Worm (Caenorhabditis elegans): Measurements from ENCODE around the gene nep-16.

nep-16 gene

ce11 chrIV:7663006-7663405, 21.3 kb upstream of the nep-16 start:
- TF ChIP-seq Y55F3AM.14 (GFP tag; optimal IDR thresholded peaks at IDR 0.05) (peak; percentile 4), nhr-129 (tag; optimal IDR thresholded peaks at IDR 0.05) (peak; percentile 26), snpc-4 (tag; optimal IDR thresholded peaks at IDR 0.05) (peak; percentile 6), nhr-11 (tag; optimal IDR thresholded peaks at IDR 0.05) (no peak), ceh-82 (tag; optimal IDR thresholded peaks at IDR 0.05) (no peak), mab-5 (tag; optimal IDR thresholded peaks at IDR 0.05) (peak; percentile 43)

DNA sequence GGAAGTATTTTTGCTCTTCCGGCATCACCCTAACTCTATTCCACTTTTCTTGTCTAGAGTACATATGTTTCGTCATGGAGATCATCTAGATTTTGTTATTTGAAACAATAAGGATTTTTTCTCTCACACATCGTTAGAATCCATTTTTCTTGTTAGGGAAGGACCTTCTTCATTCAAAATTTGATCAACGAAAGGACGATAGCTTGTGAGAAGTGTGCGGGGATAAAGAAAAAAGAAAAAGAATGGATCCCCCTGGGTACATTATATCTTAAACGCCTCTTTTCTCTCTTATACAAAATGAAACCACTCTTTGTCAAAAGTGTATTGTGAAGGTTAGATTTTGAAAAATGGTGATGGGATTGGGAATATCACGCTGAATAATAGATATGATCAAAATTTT, 19.9 kb upstream of the nep-16 start:
- TF ChIP-seq ceh-82 (tag; optimal IDR thresholded peaks at IDR 0.05) (no peak), elt-1 (tag; optimal IDR thresholded peaks at IDR 0.05) (no peak), sma-9 (GFP tag; optimal IDR thresholded peaks at IDR 0.05) (no peak), sma-9 (tag; optimal IDR thresholded peaks at IDR 0.05) (no peak), fos-1 (tag; optimal IDR thresholded peaks at IDR 0.05) (no peak), crh-2 (tag; optimal IDR thresholded peaks at IDR 0.05) (no peak), blmp-1 (tag; optimal IDR thresholded peaks at IDR 0.05; ENCODE audit: insufficient read depth) (no peak), aly-2 (tag; optimal IDR thresholded peaks at IDR 0.05) (no peak), peb-1 (tag; optimal IDR thresholded peaks at IDR 0.05) (no peak), mdl-1 (tag; optimal IDR thresholded peaks at IDR 0.05) (no peak), unc-39 (tag; optimal IDR thresholded peaks at IDR 0.05) (no peak), mab-5 (tag; optimal IDR thresholded peaks at IDR 0.05) (peak; percentile 69), lsy-2 (tag; optimal IDR thresholded peaks at IDR 0.05) (peak in 1 of 2 experiments; percentile 6), dmd-4 (tag; optimal IDR thresholded peaks at IDR 0.05) (no peak), nhr-129 (tag; optimal IDR thresholded peaks at IDR 0.05) (no peak), lin-13 (GFP tag; optimal IDR thresholded peaks at IDR 0.05) (no peak), nhr-23 (tag; optimal IDR thresholded peaks at IDR 0.05) (no peak), unc-62 (GFP tag; optimal IDR thresholded peaks at IDR 0.05) (no peak)

- TF ChIP-seq lsy-2 (tag; optimal IDR thresholded peaks at IDR 0.05) (no peak), C34F6.9 (tag; optimal IDR thresholded peaks at IDR 0.05) (peak; percentile 9), lin-13 (GFP tag; optimal IDR thresholded peaks at IDR 0.05) (no peak), nhr-21 (tag; optimal IDR thresholded peaks at IDR 0.05) (no peak), mdl-1 (tag; optimal IDR thresholded peaks at IDR 0.05) (no peak), F13H6.1 (tag; optimal IDR thresholded peaks at IDR 0.05) (peak; percentile 19), nhr-129 (tag; optimal IDR thresholded peaks at IDR 0.05) (peak; percentile 18), unc-39 (tag; optimal IDR thresholded peaks at IDR 0.05) (no peak), sem-4 (tag; optimal IDR thresholded peaks at IDR 0.05) (peak; percentile 78), egl-27 (tag; optimal IDR thresholded peaks at IDR 0.05) (no peak), sma-9 (GFP tag; optimal IDR thresholded peaks at IDR 0.05) (peak; percentile 57), sma-9 (tag; optimal IDR thresholded peaks at IDR 0.05) (no peak), nhr-6 (tag; optimal IDR thresholded peaks at IDR 0.05) (no peak), alr-1 (tag; optimal IDR thresholded peaks at IDR 0.05) (no peak)
These were observed 17.8 kb upstream of the nep-16 start for ce11 chrIV:7659481-7659880.

DNA sequence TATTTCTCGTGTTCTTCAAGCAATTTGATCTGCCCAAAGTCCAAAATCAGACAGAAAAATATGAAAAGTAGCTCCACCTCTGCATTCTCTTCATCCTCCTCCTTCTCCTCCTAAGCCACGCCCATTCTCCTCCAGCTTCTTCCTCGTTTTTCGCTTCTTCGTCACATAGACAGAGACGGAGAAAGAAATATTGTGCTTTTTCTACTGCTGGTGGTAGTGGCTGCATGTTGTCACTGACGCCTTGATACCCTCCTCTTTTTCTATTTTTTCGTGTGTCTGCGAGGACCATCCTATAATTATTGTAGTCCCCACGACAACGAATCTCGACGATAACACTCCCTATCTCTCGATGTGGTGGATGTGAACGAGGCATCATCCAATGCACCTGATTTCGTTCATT, 16.9 kb upstream of the nep-16 start, which contains the start of gene C08G9.1:
Gene C08G9.1, plus strand, starts transcription at position 175 of the 400 bp plus-strand sequence.
- TF ChIP-seq zag-1 (tag; optimal IDR thresholded peaks at IDR 0.05) (no peak), ztf-11 (tag; optimal IDR thresholded peaks at IDR 0.05) (no peak), nhr-129 (tag; optimal IDR thresholded peaks at IDR 0.05) (peak; percentile 45), nhr-6 (tag; optimal IDR thresholded peaks at IDR 0.05) (no peak), lsy-2 (tag; optimal IDR thresholded peaks at IDR 0.05) (peak in 1 of 2 experiments; percentile 0), alr-1 (tag; optimal IDR thresholded peaks at IDR 0.05) (no peak), nhr-21 (tag; optimal IDR thresholded peaks at IDR 0.05) (no peak), lin-13 (GFP tag; optimal IDR thresholded peaks at IDR 0.05) (no peak), snpc-4 (tag; optimal IDR thresholded peaks at IDR 0.05) (no peak), fos-1 (tag; optimal IDR thresholded peaks at IDR 0.05) (no peak), C34F6.9 (tag; optimal IDR thresholded peaks at IDR 0.05) (peak; percentile 12), unc-55 (GFP tag; optimal IDR thresholded peaks at IDR 0.05) (peak; percentile 47), mbf-1 (tag; optimal IDR thresholded peaks at IDR 0.05) (no peak)

DNA sequence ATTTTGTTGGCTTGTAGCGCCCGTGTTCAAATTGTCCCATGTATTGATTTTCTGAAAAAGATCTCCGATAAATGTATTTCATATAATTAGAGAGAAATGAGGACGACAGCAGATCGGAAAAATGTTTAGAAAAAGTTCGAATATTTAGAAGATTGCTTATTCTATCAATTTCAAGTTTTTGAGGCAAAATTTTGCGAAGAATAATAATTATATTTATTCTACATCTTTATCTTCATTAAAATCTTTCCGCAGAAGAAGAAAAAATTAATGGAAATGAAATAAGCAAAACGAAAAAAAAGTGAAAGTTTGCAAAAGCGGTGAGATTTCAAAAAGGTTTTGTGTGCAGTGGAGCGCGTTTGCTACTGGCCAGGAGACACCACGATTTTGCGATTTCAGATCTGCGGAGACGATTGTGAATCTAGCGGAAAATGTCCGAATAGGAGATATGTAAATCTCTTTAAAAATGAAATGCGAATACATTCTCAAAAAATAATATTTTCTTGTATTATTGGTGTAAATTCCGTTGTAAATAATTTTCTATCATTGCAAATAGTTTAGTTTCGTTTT, 12.6 kb upstream of the nep-16 start, which contains the start of gene nrde-4:
Gene nrde-4, minus strand, starts transcription at position 51 of the 567 bp plus-strand sequence.
- TF ChIP-seq gmeb-1 (tag; optimal IDR thresholded peaks at IDR 0.05) (peak; percentile 39), Y55F3AM.14 (GFP tag; optimal IDR thresholded peaks at IDR 0.05) (no peak), nhr-21 (tag; optimal IDR thresholded peaks at IDR 0.05) (peak; percentile 22), nhr-10 (tag; optimal IDR thresholded peaks at IDR 0.05) (no peak), skn-1 (tag; optimal IDR thresholded peaks at IDR 0.05) (no peak), ceh-82 (tag; optimal IDR thresholded peaks at IDR 0.05) (no peak), unc-39 (tag; optimal IDR thresholded peaks at IDR 0.05) (no peak), nhr-12 (tag; optimal IDR thresholded peaks at IDR 0.05) (no peak), sma-9 (GFP tag; optimal IDR thresholded peaks at IDR 0.05) (peak; percentile 59), sma-9 (tag; optimal IDR thresholded peaks at IDR 0.05) (no peak), sem-4 (tag; optimal IDR thresholded peaks at IDR 0.05) (peak; percentile 81), lsy-2 (tag; optimal IDR thresholded peaks at IDR 0.05) (peak in 1 of 2 experiments; percentile 79), ztf-4 (tag; optimal IDR thresholded peaks at IDR 0.05) (no peak), fos-1 (tag; optimal IDR thresholded peaks at IDR 0.05) (peak; percentile 75), nhr-25 (tag; optimal IDR thresholded peaks at IDR 0.05) (no peak), C34F6.9 (tag; optimal IDR thresholded peaks at IDR 0.05) (peak; percentile 90), unc-62 (GFP tag; optimal IDR thresholded peaks at IDR 0.05) (no peak), snpc-4 (tag; optimal IDR thresholded peaks at IDR 0.05) (no peak), nhr-237 (tag; optimal IDR thresholded peaks at IDR 0.05) (no peak), alr-1 (tag; optimal IDR thresholded peaks at IDR 0.05) (no peak), mdl-1 (tag; optimal IDR thresholded peaks at IDR 0.05) (no peak), elt-3 (tag; optimal IDR thresholded peaks at IDR 0.05) (no peak), nhr-23 (tag; optimal IDR thresholded peaks at IDR 0.05) (no peak), lin-11 (tag; optimal IDR thresholded peaks at IDR 0.05) (no peak), ZK546.5 (tag; optimal IDR thresholded peaks at IDR 0.05) (no peak), unc-55 (GFP tag; optimal IDR thresholded peaks at IDR 0.05) (peak; percentile 86), nhr-129 (tag; optimal IDR thresholded peaks at IDR 0.05) (peak; percentile 77)

All from whole organism, L2 larva.